Fruit fly (Drosophila melanogaster) whole organism, adult: ENCODE results near the gene CG45487.

Experiments used
- CG11617 ChIP-seq: fragments of 200-800 bp; sonication (Bioruptor generic); optimal IDR thresholded peaks from 2 replicates; lab custom pipeline; 2017; ENCODE audit warnings: mild to moderate bottlenecking, missing biosample characterization, missing genetic modification reagents, missing genetic modification characterization
- CG12768 ChIP-seq: fragments of 200-800 bp; sonication (Bioruptor generic); optimal IDR thresholded peaks from 2 replicates; lab custom pipeline; 2017; ENCODE audit warnings: missing biosample characterization, missing genetic modification characterization, mild to moderate bottlenecking, moderate library complexity, missing genetic modification reagents
- CG14711 ChIP-seq: fragments of 200-800 bp; sonication (Bioruptor generic); optimal IDR thresholded peaks from 2 replicates; lab custom pipeline; 2018; ENCODE audit warnings: missing biosample characterization, mild to moderate bottlenecking, missing genetic modification characterization, moderate library complexity
- CG1620 ChIP-seq: fragments of 200-800 bp; sonication (Bioruptor generic); optimal IDR thresholded peaks from 2 replicates; lab custom pipeline; 2016; ENCODE audit warnings: missing biosample characterization, missing genetic modification characterization
- CG33017 ChIP-seq: fragments of 200-800 bp; sonication (Bioruptor generic); optimal IDR thresholded peaks from 2 replicates; lab custom pipeline; 2018; ENCODE audit warnings: missing biosample characterization, mild to moderate bottlenecking, missing genetic modification characterization, moderate library complexity
- CG5204 ChIP-seq: fragments of 200-800 bp; sonication (Bioruptor generic); optimal IDR thresholded peaks from 2 replicates; lab custom pipeline; 2016; ENCODE audit warnings: missing biosample characterization, missing genetic modification characterization
- CG7045 ChIP-seq: fragments of 200-800 bp; sonication (Bioruptor generic); optimal IDR thresholded peaks from 2 replicates; lab custom pipeline; 2017; ENCODE audit warnings: missing biosample characterization, mild to moderate bottlenecking, missing genetic modification characterization
- CG7101 ChIP-seq: fragments of 200-800 bp; sonication (Bioruptor generic); optimal IDR thresholded peaks from 2 replicates; lab custom pipeline; 2018; ENCODE audit warnings: missing biosample characterization, mild to moderate bottlenecking, missing genetic modification characterization, moderate library complexity
- Clk ChIP-seq: fragments of 200-800 bp; sonication (Bioruptor generic); optimal IDR thresholded peaks from 2 replicates; lab custom pipeline; 2017; ENCODE audit warnings: missing biosample characterization, missing genetic modification characterization
- Crg-1 ChIP-seq: fragments of 200-800 bp; sonication (Bioruptor generic); optimal IDR thresholded peaks from 2 replicates; lab custom pipeline; 2016; ENCODE audit warnings: missing biosample characterization, missing genetic modification characterization
- Hr96 ChIP-seq: fragments of 200-800 bp; sonication (Bioruptor generic); optimal IDR thresholded peaks from 2 replicates; lab custom pipeline; 2016; ENCODE audit warnings: missing biosample characterization, missing genetic modification characterization
- Mnt ChIP-seq: fragments of 200-800 bp; sonication (Bioruptor generic); optimal IDR thresholded peaks from 2 replicates; lab custom pipeline; 2016; ENCODE audit warnings: missing biosample characterization, mild to moderate bottlenecking, missing genetic modification characterization
- bab1 ChIP-seq: fragments of 200-800 bp; sonication (Bioruptor generic); optimal IDR thresholded peaks from 3 replicates; lab custom pipeline; 2019; ENCODE audit warnings: missing biosample characterization, mild to moderate bottlenecking, missing genetic modification characterization, moderate library complexity
- cic ChIP-seq: fragments of 200-800 bp; sonication (Bioruptor generic); optimal IDR thresholded peaks from 2 replicates; lab custom pipeline; 2017; ENCODE audit warnings: missing biosample characterization, mild to moderate bottlenecking, missing genetic modification characterization, moderate library complexity
- cnc ChIP-seq, 2 experiments: fragments of >200 bp; optimal IDR thresholded peaks; 2 replicates each; lab custom pipeline; 2017
- kay ChIP-seq: fragments of 200-800 bp; sonication (Bioruptor generic); peaks from one replicate; lab custom pipeline; 2016; ENCODE audit warnings: missing biosample characterization, missing genetic modification characterization, borderline replicate concordance
- ovo ChIP-seq: fragments of 200-800 bp; sonication (Bioruptor generic); optimal IDR thresholded peaks from 2 replicates; lab custom pipeline; 2016; ENCODE audit warnings: missing biosample characterization, missing genetic modification characterization
- pad ChIP-seq: fragments of 200-800 bp; sonication (Bioruptor generic); optimal IDR thresholded peaks from 3 replicates; lab custom pipeline; 2017; ENCODE audit warnings: missing biosample characterization, missing genetic modification characterization, mild to moderate bottlenecking, moderate library complexity, missing genetic modification reagents
- tj ChIP-seq: fragments of 200-800 bp; sonication (Bioruptor generic); optimal IDR thresholded peaks from 3 replicates; lab custom pipeline; 2017; ENCODE audit warnings: missing biosample characterization, mild to moderate bottlenecking, missing genetic modification characterization, moderate library complexity
- toe ChIP-seq: fragments of 200-800 bp; sonication (Bioruptor generic); optimal IDR thresholded peaks from 2 replicates; lab custom pipeline; 2016; ENCODE audit warnings: missing biosample characterization, missing genetic modification characterization

The CG45487 gene

DNA sequence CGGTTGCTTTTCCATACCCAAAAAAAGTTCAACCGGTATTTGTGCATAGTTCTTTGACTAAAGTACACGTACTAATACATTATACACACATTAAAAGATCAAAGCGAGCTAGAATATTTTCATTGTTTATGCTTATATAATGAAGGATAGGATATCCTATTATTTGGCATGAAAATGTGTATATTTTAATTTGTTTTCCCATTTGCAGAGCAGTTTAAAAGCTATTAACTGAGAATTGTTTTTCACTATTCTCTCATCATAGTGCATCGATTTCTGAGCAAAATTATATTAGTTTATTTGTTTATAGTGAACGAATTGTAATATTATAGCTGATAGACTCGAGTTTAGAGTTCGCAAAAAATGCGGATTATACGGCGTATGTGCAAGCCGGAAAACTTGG lies 28.6 kb downstream of the CG45487 start:
- TF ChIP-seq bab1 (GFP tag; lab: Kevin White, UChicago) (no peak), kay (GFP tag; lab: Kevin White, UChicago) (peak; percentile 81)

DNA sequence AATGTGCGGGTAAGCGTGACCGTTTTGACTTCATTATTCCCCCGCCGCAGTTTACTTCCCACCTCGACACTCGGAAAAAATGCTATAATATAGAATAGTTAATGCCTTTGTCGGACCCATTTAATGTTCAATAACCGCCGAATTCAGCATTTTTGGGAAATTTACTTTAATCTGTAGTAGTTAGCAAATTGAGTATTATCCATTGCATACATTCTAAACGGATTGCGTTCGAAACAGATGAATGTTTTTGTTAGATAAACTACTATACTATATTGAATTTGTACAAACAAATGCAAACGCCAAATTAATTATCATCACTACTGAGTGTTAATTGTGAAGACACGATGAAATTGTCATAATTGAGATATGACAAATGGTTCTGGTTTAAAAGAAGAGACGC lies 30.9 kb downstream of the CG45487 start:
- TF ChIP-seq CG7101 (tag; lab: Kevin White, UChicago) (no peak), kay (GFP tag; lab: Kevin White, UChicago) (peak; percentile 20), Crg-1 (no peak), toe (no peak), CG33017 (no peak), tj (GFP tag; lab: Kevin White, UChicago) (no peak)

DNA sequence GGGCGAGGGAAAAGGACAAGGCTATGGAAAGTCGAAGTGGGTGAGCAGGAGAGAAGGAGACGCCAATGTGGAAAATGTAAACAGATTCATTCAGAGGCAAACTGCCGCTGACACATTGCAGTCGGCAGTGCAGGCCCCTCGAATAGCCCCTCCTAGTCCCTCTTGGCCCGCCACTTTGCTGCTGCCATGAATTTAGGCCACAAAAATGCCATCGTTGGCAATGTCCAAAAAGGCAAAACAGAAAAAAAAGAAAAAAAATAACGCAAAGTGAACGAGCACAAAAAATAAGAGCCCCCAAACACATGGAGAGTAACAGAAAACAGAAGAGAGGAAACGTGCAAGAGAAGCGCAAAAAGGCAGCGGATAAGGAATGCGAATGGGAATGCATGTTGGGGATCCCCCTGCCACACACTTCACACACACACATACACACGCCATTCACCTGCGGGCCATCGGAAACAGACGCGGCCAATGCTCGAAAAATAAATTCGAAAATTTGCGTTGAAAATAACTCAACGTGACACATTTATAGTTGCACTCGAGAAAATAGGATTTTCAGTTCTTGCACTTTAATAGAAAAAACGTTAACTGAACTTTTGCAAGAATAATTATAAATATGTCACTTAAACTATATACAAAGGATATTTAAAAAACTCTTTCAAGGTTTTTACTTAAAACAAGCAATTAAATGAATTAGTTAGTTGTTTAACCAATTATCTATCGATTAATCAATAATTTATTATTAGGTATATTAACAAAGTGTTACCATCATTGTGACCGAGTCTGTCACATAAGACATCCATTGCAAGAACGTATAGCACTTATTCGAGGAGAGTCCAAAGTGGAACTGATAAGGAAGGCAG lies 36.5 kb downstream of the CG45487 start:
- TF ChIP-seq kay (GFP tag; lab: Kevin White, UChicago) (peak; percentile 31), Hr96 (no peak), pad (GFP tag; lab: Kevin White, UChicago) (no peak), tj (GFP tag; lab: Kevin White, UChicago) (peak; percentile 91), CG11617 (GFP tag; lab: Kevin White, UChicago) (peak; percentile 52), cnc (optimal IDR thresholded peaks at IDR 0.05; lab: Kevin White, UChicago) (no peak), CG7101 (tag; lab: Kevin White, UChicago) (peak; percentile 52), CG33017 (no peak)

DNA sequence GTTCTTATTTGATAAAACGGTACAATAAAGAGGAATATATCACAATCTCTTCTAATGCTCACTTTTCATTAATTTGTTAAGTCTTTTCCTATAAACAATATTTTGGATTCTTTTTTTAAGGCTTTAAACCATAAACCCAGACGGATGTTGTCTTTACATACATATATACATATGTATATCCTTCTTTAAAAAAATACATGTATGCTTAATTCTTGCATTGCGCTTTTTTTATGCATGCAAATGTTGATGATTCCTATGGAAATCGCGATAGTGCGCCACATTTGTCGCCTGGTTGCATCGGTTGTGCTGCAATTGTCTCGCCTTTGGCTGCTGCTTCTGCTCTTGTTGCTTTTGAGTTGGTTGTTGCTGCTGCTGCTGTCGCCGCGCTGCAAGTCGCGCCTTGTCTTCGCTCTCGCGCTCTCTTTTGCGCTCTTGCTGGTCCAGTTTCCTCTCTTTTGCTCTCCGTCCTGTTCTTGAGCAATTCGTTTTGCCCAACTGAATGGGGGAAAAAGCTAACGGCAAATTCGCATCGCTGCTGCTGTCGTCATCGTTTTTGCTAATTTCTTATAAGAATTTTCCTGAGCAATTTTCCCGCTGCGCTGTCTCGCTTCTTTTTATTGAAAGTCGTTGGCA lies 38.1 kb downstream of the CG45487 start:
- TF ChIP-seq CG12768 (GFP tag; lab: Kevin White, UChicago) (no peak), cnc (optimal IDR thresholded peaks at IDR 0.05; lab: Kevin White, UChicago) (no peak), bab1 (GFP tag; lab: Kevin White, UChicago) (no peak), Hr96 (no peak), CG14711 (tag; lab: Kevin White, UChicago) (no peak), Crg-1 (no peak), CG1620 (GFP tag; lab: Kevin White, UChicago) (no peak), cic (GFP tag; lab: Kevin White, UChicago) (no peak), pad (GFP tag; lab: Kevin White, UChicago) (no peak), CG11617 (GFP tag; lab: Kevin White, UChicago) (peak; percentile 48), Clk (no peak), kay (GFP tag; lab: Kevin White, UChicago) (no peak), toe (no peak), CG7045 (peak; percentile 3), CG7101 (tag; lab: Kevin White, UChicago) (peak; percentile 44), ovo (GFP tag; lab: Kevin White, UChicago) (no peak), CG5204 (GFP tag; lab: Kevin White, UChicago) (no peak), CG33017 (no peak), Mnt (GFP tag; lab: Kevin White, UChicago) (no peak), tj (GFP tag; lab: Kevin White, UChicago) (no peak)

DNA sequence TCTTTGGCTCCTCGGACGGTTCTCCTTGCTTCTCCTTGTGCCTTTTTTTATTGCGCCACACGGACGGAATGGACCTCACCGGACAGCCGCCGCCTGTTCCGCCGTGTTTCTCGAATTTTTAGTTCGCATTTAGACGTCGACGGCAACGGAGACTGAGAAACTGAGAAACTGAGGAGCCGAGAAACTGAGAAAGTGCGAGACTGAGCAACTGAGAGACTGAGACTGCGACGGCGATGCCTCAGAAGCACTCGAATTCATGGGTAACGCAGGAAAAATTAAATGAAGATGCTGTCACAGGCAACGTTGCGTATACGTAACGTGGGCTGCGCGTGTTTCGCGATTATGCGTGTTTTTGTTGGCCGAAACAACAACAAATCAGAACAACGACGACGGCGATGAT lies 39.5 kb downstream of the CG45487 start:
- TF ChIP-seq CG7045 = no peak
- no peak for TF ChIP-seq CG11617 (GFP tag; lab: Kevin White, UChicago)

DNA sequence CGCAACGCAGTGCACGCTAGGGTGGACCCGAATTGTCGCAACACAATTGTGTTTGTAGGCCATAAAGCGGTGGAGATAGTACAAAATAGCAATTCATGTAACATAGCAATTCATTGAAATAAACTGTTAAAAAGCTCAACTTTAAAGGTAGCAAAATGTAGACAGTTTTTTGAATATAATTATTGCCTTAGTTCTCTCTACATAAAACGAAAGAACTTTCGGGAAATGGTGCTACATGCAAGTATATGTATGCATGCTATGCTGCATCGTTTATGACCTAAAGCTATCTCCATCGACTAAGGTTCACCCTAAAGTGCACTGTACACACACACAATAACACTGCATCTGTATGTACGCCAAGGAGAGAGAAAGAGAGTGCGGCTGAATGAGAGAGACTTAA lies 40.0 kb downstream of the CG45487 start:
- TF ChIP-seq bab1 (GFP tag; lab: Kevin White, UChicago) (no peak), CG11617 (GFP tag; lab: Kevin White, UChicago) (peak; percentile 93), tj (GFP tag; lab: Kevin White, UChicago) (peak; percentile 67), CG7101 (tag; lab: Kevin White, UChicago) (peak; percentile 89), Crg-1 (peak; percentile 58), CG5204 (GFP tag; lab: Kevin White, UChicago) (peak; percentile 87), Hr96 (peak; percentile 91), pad (GFP tag; lab: Kevin White, UChicago) (peak; percentile 64), toe (peak; percentile 78), cic (GFP tag; lab: Kevin White, UChicago) (peak; percentile 49), cnc (optimal IDR thresholded peaks at IDR 0.05; lab: Kevin White, UChicago) (no peak), Mnt (GFP tag; lab: Kevin White, UChicago) (peak; percentile 61), CG7045 (peak; percentile 91), CG12768 (GFP tag; lab: Kevin White, UChicago) (peak; percentile 91), CG14711 (tag; lab: Kevin White, UChicago) (peak; percentile 73), CG33017 (peak; percentile 89), ovo (GFP tag; lab: Kevin White, UChicago) (no peak), Clk (peak; percentile 83), kay (GFP tag; lab: Kevin White, UChicago) (no peak), CG1620 (GFP tag; lab: Kevin White, UChicago) (peak; percentile 47)
